Fruit fly (Drosophila melanogaster) whole organism, embryonic: ENCODE measurements around the gene PMP34.

ENCODE experiments used
- Aef1 ChIP-seq: fragments of 200-800 bp; sonication (Bioruptor generic); IDR thresholded peaks from 3 replicates; pipeline ENCODE4 v1.3.6; 2022; ENCODE audit warnings: missing biosample characterization, missing genetic modification characterization
- Asciz ChIP-seq: fragments of 200-800 bp; sonication (Bioruptor generic); optimal IDR thresholded peaks from 2 replicates; lab custom pipeline; 2017; ENCODE audit warnings: missing biosample characterization, mild to moderate bottlenecking, missing genetic modification characterization, missing genetic modification reagents
- Atf3 ChIP-seq: fragments of 200-800 bp; sonication (Bioruptor generic); optimal IDR thresholded peaks from 3 replicates; lab custom pipeline; 2016; ENCODE audit warnings: missing biosample characterization, missing genetic modification characterization
- C15 ChIP-seq: fragments of 200-800 bp; sonication (Bioruptor generic); IDR thresholded peaks from 3 replicates; pipeline ENCODE4 v1.3.6; 2022; ENCODE audit warnings: missing biosample characterization, missing genetic modification characterization
- CG11695 ChIP-seq: fragments of 200-800 bp; sonication (Bioruptor generic); IDR thresholded peaks from 3 replicates; pipeline ENCODE4 v1.3.6; 2022; ENCODE audit warnings: missing biosample characterization, missing genetic modification characterization
- CG13123 ChIP-seq: fragments of 200-800 bp; sonication (Bioruptor generic); optimal IDR thresholded peaks from 2 replicates; lab custom pipeline; 2016; ENCODE audit warnings: missing biosample characterization, missing genetic modification characterization
- CG13287 ChIP-seq: fragments of 200-800 bp; sonication (Bioruptor generic); IDR thresholded peaks from 2 replicates; pipeline ENCODE4 v1.3.6; 2022; ENCODE audit warnings: missing biosample characterization, missing genetic modification characterization; ENCODE audit not compliant: partially characterized antibody
- CG13624 ChIP-seq: fragments of 200-800 bp; sonication (Bioruptor generic); optimal IDR thresholded peaks from 2 replicates; lab custom pipeline; 2016; ENCODE audit warnings: missing biosample characterization, missing genetic modification characterization
- CG14014 ChIP-seq: fragments of 200-800 bp; sonication (Bioruptor generic); IDR thresholded peaks from 2 replicates; pipeline ENCODE4 v1.3.6; 2022; ENCODE audit warnings: missing biosample characterization, missing genetic modification characterization
- CG15696 ChIP-seq: fragments of 200-800 bp; sonication (Bioruptor generic); optimal IDR thresholded peaks from 2 replicates; lab custom pipeline; 2019; ENCODE audit warnings: missing biosample characterization, mild to moderate bottlenecking, missing genetic modification characterization, moderate library complexity
- CG17802 ChIP-seq: fragments of 200-800 bp; sonication (Bioruptor generic); optimal IDR thresholded peaks from 2 replicates; lab custom pipeline; 2018; ENCODE audit warnings: missing biosample characterization, mild to moderate bottlenecking, missing genetic modification characterization, moderate library complexity
- CG2875 ChIP-seq: fragments of 200-800 bp; sonication (Bioruptor generic); optimal IDR thresholded peaks from 2 replicates; lab custom pipeline; 2017; ENCODE audit warnings: missing biosample characterization, mild to moderate bottlenecking, missing genetic modification characterization, missing genetic modification reagents
- CG30403 ChIP-seq: fragments of 200-800 bp; sonication (Bioruptor generic); optimal IDR thresholded peaks from 3 replicates; lab custom pipeline; 2016; ENCODE audit warnings: missing biosample characterization, missing genetic modification characterization
- CG3726 ChIP-seq: fragments of 200-800 bp; sonication (Bioruptor generic); IDR thresholded peaks from 3 replicates; pipeline ENCODE4, ENCODE4 v1.3.6; 2022; ENCODE audit warnings: missing biosample characterization, missing genetic modification characterization
- CG3838 ChIP-seq: fragments of 200-800 bp; sonication (Bioruptor generic); optimal IDR thresholded peaks from 3 replicates; lab custom pipeline; 2016; ENCODE audit warnings: missing biosample characterization, missing genetic modification characterization
- CG4282 ChIP-seq: fragments of 200-800 bp; sonication (Bioruptor generic); optimal IDR thresholded peaks from 2 replicates; lab custom pipeline; 2016; ENCODE audit warnings: missing biosample characterization, missing genetic modification characterization
- CG6175 ChIP-seq: fragments of 200-800 bp; sonication (Bioruptor generic); IDR thresholded peaks from 3 replicates; pipeline ENCODE4 v1.3.6; 2022; ENCODE audit warnings: missing biosample characterization, missing genetic modification characterization
- CG6683 ChIP-seq: fragments of 200-800 bp; sonication (Bioruptor generic); optimal IDR thresholded peaks from 2 replicates; lab custom pipeline; 2017; ENCODE audit warnings: missing biosample characterization, mild to moderate bottlenecking, missing genetic modification characterization, missing genetic modification reagents
- CG6854 ChIP-seq: fragments of 200-800 bp; sonication (Bioruptor generic); optimal IDR thresholded peaks from 3 replicates; lab custom pipeline; 2017; ENCODE audit warnings: missing biosample characterization, mild to moderate bottlenecking, missing genetic modification characterization
- CG7928 ChIP-seq: fragments of 200-800 bp; sonication (Bioruptor generic); optimal IDR thresholded peaks from 2 replicates; lab custom pipeline; 2017; ENCODE audit warnings: missing biosample characterization, mild to moderate bottlenecking, missing genetic modification characterization
- CG8388 ChIP-seq: fragments of 200-800 bp; sonication (Bioruptor generic); optimal IDR thresholded peaks from 2 replicates; lab custom pipeline; 2019; ENCODE audit warnings: missing biosample characterization, mild to moderate bottlenecking, missing genetic modification characterization, moderate library complexity
- Deaf1 ChIP-seq: fragments of 200-800 bp; optimal IDR thresholded peaks from 3 replicates; lab custom pipeline; 2019; ENCODE audit warnings: missing biosample characterization, mild to moderate bottlenecking, missing genetic modification characterization, moderate library complexity
- Hand ChIP-seq: fragments of 200-800 bp; sonication (Bioruptor generic); optimal IDR thresholded peaks from 2 replicates; lab custom pipeline; 2017; ENCODE audit warnings: mild to moderate bottlenecking, missing biosample characterization, missing genetic modification reagents, missing genetic modification characterization
- Hmr ChIP-seq: fragments of 200-800 bp; sonication (Bioruptor generic); optimal IDR thresholded peaks from 3 replicates; lab custom pipeline; 2017; ENCODE audit warnings: mild to moderate bottlenecking, missing biosample characterization, missing genetic modification reagents, missing genetic modification characterization
- Hmx ChIP-seq: fragments of 200-800 bp; sonication (Bioruptor generic); optimal IDR thresholded peaks from 2 replicates; lab custom pipeline; 2016; ENCODE audit warnings: missing biosample characterization, missing genetic modification characterization
- Lhr ChIP-seq: fragments of 200-800 bp; sonication (Bioruptor generic); optimal IDR thresholded peaks from 3 replicates; lab custom pipeline; 2017; ENCODE audit warnings: mild to moderate bottlenecking, missing biosample characterization, missing genetic modification reagents, missing genetic modification characterization
- Mad ChIP-seq: fragments of 200-800 bp; sonication (Bioruptor generic); optimal IDR thresholded peaks from 2 replicates; lab custom pipeline; 2016; ENCODE audit warnings: missing biosample characterization, missing genetic modification characterization
- Opbp ChIP-seq: fragments of 200-800 bp; sonication (Bioruptor generic); IDR thresholded peaks from 3 replicates; pipeline ENCODE4 v1.3.6; 2022; ENCODE audit warnings: missing biosample characterization, missing genetic modification characterization; ENCODE audit not compliant: partially characterized antibody
- Ssrp ChIP-seq: fragments of 200-800 bp; sonication (Bioruptor generic); optimal IDR thresholded peaks from 2 replicates; lab custom pipeline; 2018; ENCODE audit warnings: missing biosample characterization, mild to moderate bottlenecking, missing genetic modification characterization, moderate library complexity
- al ChIP-seq: fragments of 200-800 bp; sonication (Bioruptor generic); IDR thresholded peaks from 2 replicates; pipeline ENCODE4 v1.3.6; 2022; ENCODE audit warnings: missing biosample characterization, missing genetic modification characterization
- bcd ChIP-seq: fragments of 200-800 bp; sonication (Bioruptor generic); optimal IDR thresholded peaks from 2 replicates; lab custom pipeline; 2017; ENCODE audit warnings: missing biosample characterization, mild to moderate bottlenecking, missing genetic modification characterization
- cad ChIP-seq: fragments of >200 bp; optimal IDR thresholded peaks from 2 replicates; lab custom pipeline; 2017; ENCODE audit warnings: missing biosample characterization, missing genetic modification characterization
- caup ChIP-seq: fragments of 200-800 bp; sonication (Bioruptor generic); optimal IDR thresholded peaks from 3 replicates; lab custom pipeline; 2017; ENCODE audit warnings: missing biosample characterization, mild to moderate bottlenecking, missing genetic modification characterization, moderate library complexity; ENCODE audit not compliant: severe bottlenecking
- chif ChIP-seq, 2 experiments: fragments of 200-800 bp; sonication (Bioruptor generic); optimal IDR thresholded peaks; 3 replicates each; lab custom pipeline; 2016; ENCODE audit warnings: missing biosample characterization in 2 of 2, missing genetic modification characterization in 2 of 2
- cwo ChIP-seq: fragments of 200-800 bp; sonication (Bioruptor generic); optimal IDR thresholded peaks from 3 replicates; lab custom pipeline; 2017; ENCODE audit warnings: missing biosample characterization, missing genetic modification characterization, mild to moderate bottlenecking, moderate library complexity, missing genetic modification reagents
- da ChIP-seq: fragments of 200-800 bp; sonication (Bioruptor generic); optimal IDR thresholded peaks from 2 replicates; lab custom pipeline; 2016; ENCODE audit warnings: missing biosample characterization, missing genetic modification characterization
- dan ChIP-seq: fragments of 200-800 bp; sonication (Bioruptor generic); IDR thresholded peaks from 2 replicates; pipeline ENCODE4 v1.3.6; 2022; ENCODE audit warnings: missing biosample characterization, missing genetic modification characterization
- ham ChIP-seq: fragments of 200-800 bp; sonication (Bioruptor generic); IDR thresholded peaks from 2 replicates; pipeline ENCODE4 v1.3.6; 2022; ENCODE audit warnings: missing biosample characterization, missing genetic modification characterization
- hbn ChIP-seq: fragments of 200-800 bp; sonication (Bioruptor generic); IDR thresholded peaks from 2 replicates; pipeline ENCODE4 v1.3.6; 2022; ENCODE audit warnings: missing biosample characterization, missing genetic modification characterization; ENCODE audit not compliant: partially characterized antibody
- jigr1 ChIP-seq: fragments of 200-800 bp; sonication (Bioruptor generic); IDR thresholded peaks from 3 replicates; pipeline ENCODE4 v1.3.6; 2022; ENCODE audit warnings: missing biosample characterization, missing genetic modification characterization
- kah ChIP-seq: fragments of 200-800 bp; sonication (Bioruptor generic); optimal IDR thresholded peaks from 2 replicates; lab custom pipeline; 2018; ENCODE audit warnings: missing biosample characterization, mild to moderate bottlenecking, missing genetic modification characterization
- kay ChIP-seq: fragments of 200-800 bp; sonication (Bioruptor generic); optimal IDR thresholded peaks from 2 replicates; lab custom pipeline; 2016; ENCODE audit warnings: missing biosample characterization, missing genetic modification characterization
- nau ChIP-seq: fragments of 200-800 bp; sonication (Bioruptor generic); optimal IDR thresholded peaks from 3 replicates; lab custom pipeline; 2017; ENCODE audit warnings: missing biosample characterization, mild to moderate bottlenecking, missing genetic modification characterization, missing genetic modification reagents
- nmo ChIP-seq: fragments of 200-800 bp; sonication (Bioruptor generic); optimal IDR thresholded peaks from 2 replicates; lab custom pipeline; 2018; ENCODE audit warnings: missing biosample characterization, mild to moderate bottlenecking, missing genetic modification characterization, moderate library complexity
- pan ChIP-seq, 4 experiments: fragments of >200 bp in 3 of 4; fragments of 200-800 bp in 1 of 4; sonication (Bioruptor generic) in 1 of 4; optimal IDR thresholded peaks in 3 of 4; IDR thresholded peaks in 1 of 4; 2 replicates each; pipeline versions ENCODE4 v1.3.6 to Lab custom; 2017 to 2022; ENCODE audit warnings: missing biosample characterization in 2 of 4, missing genetic modification characterization in 2 of 4, mixed read lengths in 1 of 4
- pb ChIP-seq: fragments of 200-800 bp; sonication (Bioruptor generic); optimal IDR thresholded peaks from 3 replicates; lab custom pipeline; 2016; ENCODE audit warnings: missing biosample characterization, missing genetic modification characterization
- pzg ChIP-seq: fragments of 200-800 bp; sonication (Bioruptor generic); optimal IDR thresholded peaks from 3 replicates; lab custom pipeline; 2018; ENCODE audit warnings: missing biosample characterization, mild to moderate bottlenecking, missing genetic modification characterization, moderate library complexity
- salm ChIP-seq: fragments of 200-800 bp; sonication (Bioruptor generic); optimal IDR thresholded peaks from 2 replicates; lab custom pipeline; 2018; ENCODE audit warnings: missing biosample characterization, mild to moderate bottlenecking, missing genetic modification characterization
- sd ChIP-seq: fragments of 200-800 bp; sonication (Bioruptor generic); optimal IDR thresholded peaks from 3 replicates; lab custom pipeline; 2018; ENCODE audit warnings: missing biosample characterization, mild to moderate bottlenecking, missing genetic modification characterization, moderate library complexity
- tup ChIP-seq: fragments of 200-800 bp; sonication (Bioruptor generic); optimal IDR thresholded peaks from 2 replicates; lab custom pipeline; 2016; ENCODE audit warnings: missing biosample characterization, mild to moderate bottlenecking, missing genetic modification characterization, moderate library complexity

Gene PMP34

DNA sequence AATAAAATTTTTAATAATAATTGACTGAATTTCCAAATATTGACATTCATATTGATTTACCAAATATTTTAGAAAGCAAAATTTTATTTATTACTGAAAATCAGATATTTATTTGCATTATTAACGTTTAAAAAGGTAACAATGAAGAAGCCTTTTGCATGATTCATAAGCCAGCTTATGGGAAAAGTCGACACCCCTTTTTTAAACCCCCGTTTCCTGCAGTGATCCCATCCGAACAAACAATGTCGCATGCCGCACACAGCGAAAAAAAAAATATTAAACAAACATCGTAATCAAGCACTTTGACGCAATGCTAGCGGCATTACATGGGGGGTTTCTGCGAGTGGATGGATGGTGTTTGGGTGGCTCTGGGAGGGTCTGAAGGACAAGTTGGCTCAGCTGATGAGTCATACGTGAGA is 35.1 kb downstream of the PMP34 start (continued):
- TF ChIP-seq CG11695 (GFP tag; lab: Robert Waterston, UW) (no peak), kay (GFP tag; lab: Kevin White, UChicago) (peak; percentile 28), CG3838 (GFP tag; lab: Kevin White, UChicago) (no peak), CG7928 (GFP tag; lab: Kevin White, UChicago) (no peak), Hmx (GFP tag; lab: Kevin White, UChicago) (no peak), CG2875 (no peak), CG13287 (GFP tag; lab: Robert Waterston, UW) (no peak), dan (GFP tag; lab: Robert Waterston, UW) (no peak), CG8388 (GFP tag; lab: Kevin White, UChicago) (no peak), CG6175 (no peak), CG14014 (peak; percentile 36; the same call in 1 of the 2 replicates), CG4282 (no peak), Ssrp (tag; lab: Kevin White, UChicago) (no peak), CG13624 (peak; percentile 23), CG3726 (no peak), cad (GFP tag; lab: Kevin White, UChicago) (no peak), al (GFP tag; lab: Robert Waterston, UW) (no peak), CG15696 (no peak), nau (GFP tag; lab: Kevin White, UChicago) (no peak), pzg (GFP tag; lab: Kevin White, UChicago) (no peak), CG17802 (tag; lab: Kevin White, UChicago) (no peak), pb (GFP tag; lab: Kevin White, UChicago) (no peak), CG13123 (no peak), pan (optimal IDR thresholded peaks at IDR 0.05; lab: Kevin White, UChicago) (no peak), pan (GFP tag; optimal IDR thresholded peaks at IDR 0.05 in 1 of 2, IDR thresholded peaks at IDR 0.05 in 1 of 2) (no peak), cwo (peak; percentile 29), C15 (GFP tag; lab: Robert Waterston, UW) (no peak), hbn (GFP tag; lab: Robert Waterston, UW) (no peak), sd (tag; lab: Kevin White, UChicago) (peak; percentile 8), chif (GFP tag; optimal IDR thresholded peaks at IDR 0.05; lab: Kevin White, UChicago) (peak in 1 of 2 experiments; percentile 19), Atf3 (peak; percentile 21), CG6683 (GFP tag; lab: Kevin White, UChicago) (no peak), Deaf1 (tag; lab: Kevin White, UChicago) (no peak), Hmr (GFP tag; lab: Kevin White, UChicago) (peak; percentile 71), Hand (GFP tag; lab: Kevin White, UChicago) (no peak), Aef1 (GFP tag; lab: Robert Waterston, UW) (no peak), Asciz (peak; percentile 17), tup (GFP tag; lab: Kevin White, UChicago) (peak; percentile 8), CG30403 (GFP tag; lab: Kevin White, UChicago) (peak; percentile 39), Opbp (no peak), Mad (GFP tag; lab: Kevin White, UChicago) (no peak), CG6854 (no peak), da (GFP tag; lab: Kevin White, UChicago) (no peak), nmo (peak; percentile 7), salm (tag; lab: Kevin White, UChicago) (no peak), kah (no peak), caup (GFP tag; lab: Kevin White, UChicago) (peak; percentile 54), bcd (peak; percentile 46), ham (GFP tag; lab: Robert Waterston, UW) (no peak; the same call in 1 of the 2 replicates), Lhr (GFP tag; lab: Kevin White, UChicago) (no peak), jigr1 (GFP tag; lab: Robert Waterston, UW) (no peak)
